Fruit fly (Drosophila melanogaster) whole organism, embryonic: ENCODE measurements around the gene CG34117.

ENCODE experiments used
- B-H1 ChIP-seq: fragments of 200-800 bp; sonication (Bioruptor generic); IDR thresholded peaks from 3 replicates; pipeline ENCODE4 v1.3.6; 2022; ENCODE audit warnings: missing biosample characterization, missing genetic modification characterization
- CG10209 ChIP-seq: fragments of 200-800 bp; sonication (Bioruptor generic); optimal IDR thresholded peaks from 3 replicates; lab custom pipeline; 2017; ENCODE audit warnings: missing biosample characterization, mild to moderate bottlenecking, missing genetic modification characterization, missing genetic modification reagents
- CG11093 ChIP-seq: fragments of 200-800 bp; sonication (Bioruptor generic); IDR thresholded peaks from 3 replicates; pipeline ENCODE4 v1.3.6; 2022; ENCODE audit warnings: missing biosample characterization, missing genetic modification characterization
- CG1233 ChIP-seq: fragments of 200-800 bp; sonication (Bioruptor generic); optimal IDR thresholded peaks from 4 replicates; lab custom pipeline; 2018; ENCODE audit warnings: missing biosample characterization, mild to moderate bottlenecking, missing genetic modification characterization
- CG15479 ChIP-seq: fragments of 200-800 bp; sonication (Bioruptor generic); optimal IDR thresholded peaks from 3 replicates; lab custom pipeline; 2019; ENCODE audit warnings: missing biosample characterization, mild to moderate bottlenecking, missing genetic modification characterization, moderate library complexity
- CG18476 ChIP-seq: fragments of 200-800 bp; sonication (Bioruptor generic); optimal IDR thresholded peaks from 2 replicates; lab custom pipeline; 2016; ENCODE audit warnings: missing biosample characterization, mild to moderate bottlenecking, missing genetic modification characterization
- CG2129 ChIP-seq: fragments of 200-800 bp; sonication (Bioruptor generic); IDR thresholded peaks from 2 replicates; pipeline ENCODE4 v1.3.6; 2022; ENCODE audit warnings: missing biosample characterization, missing genetic modification characterization; ENCODE audit not compliant: partially characterized antibody
- CG2199 ChIP-seq: fragments of 200-800 bp; sonication (Bioruptor generic); IDR thresholded peaks from 3 replicates; pipeline ENCODE4 v1.3.6; 2022; ENCODE audit warnings: missing biosample characterization, missing genetic modification characterization
- CG2202 ChIP-seq: fragments of 200-800 bp; sonication (Bioruptor generic); optimal IDR thresholded peaks from 2 replicates; lab custom pipeline; 2018; ENCODE audit warnings: missing biosample characterization, mild to moderate bottlenecking, missing genetic modification characterization
- CG30431 ChIP-seq: fragments of 200-800 bp; sonication (Bioruptor generic); optimal IDR thresholded peaks from 2 replicates; lab custom pipeline; 2017; ENCODE audit warnings: missing biosample characterization, missing genetic modification characterization
- CG3995 ChIP-seq: fragments of 200-800 bp; sonication (Bioruptor generic); optimal IDR thresholded peaks from 3 replicates; lab custom pipeline; 2016; ENCODE audit warnings: missing biosample characterization, missing genetic modification characterization
- CG4404 ChIP-seq: fragments of 200-800 bp; sonication (Bioruptor generic); IDR thresholded peaks from 2 replicates; pipeline ENCODE4 v1.3.6; 2022; ENCODE audit warnings: missing biosample characterization, missing genetic modification characterization
- CG7963 ChIP-seq: fragments of 200-800 bp; sonication (Bioruptor generic); IDR thresholded peaks from 3 replicates; pipeline ENCODE4 v1.3.6; 2022; ENCODE audit warnings: missing biosample characterization, missing genetic modification characterization; ENCODE audit not compliant: partially characterized antibody
- CG8290 ChIP-seq, 3 experiments: fragments of 200-800 bp; sonication (Bioruptor generic); optimal IDR thresholded peaks; 2 replicates each; lab custom pipeline; 2016 to 2019; ENCODE audit warnings: missing biosample characterization in 3 of 3, missing genetic modification characterization in 3 of 3, mild to moderate bottlenecking in 2 of 3, moderate library complexity in 1 of 3
- CG8478 ChIP-seq: fragments of >200 bp; optimal IDR thresholded peaks from 2 replicates; lab custom pipeline; 2018
- CG9817 ChIP-seq: fragments of 200-800 bp; sonication (Bioruptor generic); optimal IDR thresholded peaks from 2 replicates; lab custom pipeline; 2018; ENCODE audit warnings: missing biosample characterization, mild to moderate bottlenecking, missing genetic modification characterization, moderate library complexity
- Doc2 ChIP-seq: fragments of 200-800 bp; sonication (Bioruptor generic); IDR thresholded peaks from 2 replicates; pipeline ENCODE4 v1.3.6; 2022; ENCODE audit warnings: missing biosample characterization, missing genetic modification characterization
- Dref ChIP-seq: fragments of 200-800 bp; sonication (Bioruptor generic); IDR thresholded peaks from 2 replicates; pipeline ENCODE4 v1.3.6; 2022; ENCODE audit warnings: missing biosample characterization, missing genetic modification characterization
- Fer2 ChIP-seq: fragments of 200-800 bp; sonication (Bioruptor generic); optimal IDR thresholded peaks from 2 replicates; lab custom pipeline; 2018; ENCODE audit warnings: missing biosample characterization, mild to moderate bottlenecking, missing genetic modification characterization, moderate library complexity
- Hand ChIP-seq: fragments of 200-800 bp; sonication (Bioruptor generic); optimal IDR thresholded peaks from 2 replicates; lab custom pipeline; 2017; ENCODE audit warnings: mild to moderate bottlenecking, missing biosample characterization, missing genetic modification reagents, missing genetic modification characterization
- HmgZ ChIP-seq: fragments of 200-800 bp; sonication (Bioruptor generic); optimal IDR thresholded peaks from 2 replicates; lab custom pipeline; 2018; ENCODE audit warnings: missing biosample characterization, mild to moderate bottlenecking, missing genetic modification characterization
- Hmx ChIP-seq: fragments of 200-800 bp; sonication (Bioruptor generic); optimal IDR thresholded peaks from 2 replicates; lab custom pipeline; 2016; ENCODE audit warnings: missing biosample characterization, missing genetic modification characterization
- Hsf ChIP-seq: fragments of 200-800 bp; sonication (Bioruptor generic); optimal IDR thresholded peaks from 3 replicates; lab custom pipeline; 2016; ENCODE audit warnings: missing biosample characterization, missing genetic modification characterization
- Lpt ChIP-seq: fragments of >200 bp; optimal IDR thresholded peaks from 2 replicates; lab custom pipeline; 2018; ENCODE audit warnings: missing biosample characterization, missing genetic modification characterization
- NC2β ChIP-seq: fragments of 200-800 bp; sonication (Bioruptor generic); optimal IDR thresholded peaks from 2 replicates; lab custom pipeline; 2016; ENCODE audit warnings: missing biosample characterization, missing genetic modification characterization
- NK7.1 ChIP-seq: fragments of 200-800 bp; sonication (Bioruptor generic); optimal IDR thresholded peaks from 3 replicates; lab custom pipeline; 2016; ENCODE audit warnings: missing biosample characterization, missing genetic modification characterization
- Neu2 ChIP-seq: fragments of 200-800 bp; sonication (Bioruptor generic); optimal IDR thresholded peaks from 3 replicates; lab custom pipeline; 2016; ENCODE audit warnings: missing biosample characterization, missing genetic modification characterization, borderline replicate concordance
- Optix ChIP-seq: fragments of 200-800 bp; sonication (Bioruptor generic); IDR thresholded peaks from 3 replicates; pipeline ENCODE4 v1.3.6; 2022; ENCODE audit warnings: missing biosample characterization, missing genetic modification characterization
- Sry-β ChIP-seq: fragments of 200-800 bp; sonication (Bioruptor generic); optimal IDR thresholded peaks from 2 replicates; lab custom pipeline; 2018; ENCODE audit warnings: missing biosample characterization, mild to moderate bottlenecking, missing genetic modification characterization, moderate library complexity
- Trl ChIP-seq, 3 experiments: fragments of >200 bp in 2 of 3; fragments of 200-800 bp in 1 of 3; sonication (Bioruptor generic) in 1 of 3; optimal IDR thresholded peaks; 2 replicates in 1 of 3; 3 replicates in 2 of 3; lab custom pipeline; 2016 to 2017; ENCODE audit warnings: missing biosample characterization in 1 of 3, missing genetic modification characterization in 1 of 3
- Xbp1 ChIP-seq: fragments of 200-800 bp; sonication (Bioruptor generic); optimal IDR thresholded peaks from 3 replicates; lab custom pipeline; 2016; ENCODE audit warnings: missing biosample characterization, mild to moderate bottlenecking, missing genetic modification characterization
- ap ChIP-seq: fragments of 200-800 bp; sonication (Bioruptor generic); IDR thresholded peaks from 2 replicates; pipeline ENCODE4 v1.3.6; 2022; ENCODE audit warnings: missing biosample characterization, missing genetic modification characterization
- chn ChIP-seq: fragments of 200-800 bp; sonication (Bioruptor generic); optimal IDR thresholded peaks from 2 replicates; lab custom pipeline; 2016; ENCODE audit warnings: missing biosample characterization, missing genetic modification characterization
- croc ChIP-seq: fragments of 200-800 bp; sonication (Bioruptor generic); conservative IDR thresholded peaks from 3 replicates; pipeline ENCODE4 v1.3.6; 2022; ENCODE audit warnings: missing biosample characterization, missing genetic modification characterization
- da ChIP-seq: fragments of 200-800 bp; sonication (Bioruptor generic); optimal IDR thresholded peaks from 2 replicates; lab custom pipeline; 2016; ENCODE audit warnings: missing biosample characterization, missing genetic modification characterization
- ewg ChIP-seq: fragments of 200-800 bp; sonication (Bioruptor generic); optimal IDR thresholded peaks from 3 replicates; lab custom pipeline; 2017; ENCODE audit warnings: mild to moderate bottlenecking, missing biosample characterization, missing genetic modification reagents, missing genetic modification characterization
- fu2 ChIP-seq: fragments of 200-800 bp; sonication (Bioruptor generic); optimal IDR thresholded peaks from 2 replicates; lab custom pipeline; 2016; ENCODE audit warnings: missing biosample characterization, missing genetic modification characterization
- ham ChIP-seq: fragments of 200-800 bp; sonication (Bioruptor generic); IDR thresholded peaks from 2 replicates; pipeline ENCODE4 v1.3.6; 2022; ENCODE audit warnings: missing biosample characterization, missing genetic modification characterization
- ken ChIP-seq: fragments of 200-800 bp; sonication (Bioruptor generic); IDR thresholded peaks from 3 replicates; pipeline ENCODE4 v1.3.6; 2022; ENCODE audit warnings: missing biosample characterization, missing genetic modification characterization
- lbe ChIP-seq: fragments of 200-800 bp; sonication (Bioruptor generic); optimal IDR thresholded peaks from 2 replicates; lab custom pipeline; 2016; ENCODE audit warnings: missing biosample characterization, mild to moderate bottlenecking, missing genetic modification characterization
- mam ChIP-seq: fragments of 200-800 bp; sonication (Bioruptor generic); optimal IDR thresholded peaks from 3 replicates; lab custom pipeline; 2016; ENCODE audit warnings: missing biosample characterization, missing genetic modification characterization
- nerfin-1 ChIP-seq: fragments of 200-800 bp; sonication (Bioruptor generic); optimal IDR thresholded peaks from 3 replicates; lab custom pipeline; 2019; ENCODE audit warnings: missing biosample characterization, mild to moderate bottlenecking, missing genetic modification characterization, moderate library complexity
- oc ChIP-seq: fragments of 200-800 bp; sonication (Bioruptor generic); optimal IDR thresholded peaks from 2 replicates; lab custom pipeline; 2018; ENCODE audit warnings: missing biosample characterization, mild to moderate bottlenecking, missing genetic modification characterization, moderate library complexity
- psq ChIP-seq: fragments of 200-800 bp; sonication (Bioruptor generic); optimal IDR thresholded peaks from 2 replicates; lab custom pipeline; 2017; ENCODE audit warnings: missing biosample characterization, missing genetic modification characterization
- ranshi ChIP-seq: fragments of 200-800 bp; sonication (Bioruptor generic); IDR thresholded peaks from 2 replicates; pipeline ENCODE4 v1.3.6; 2022; ENCODE audit warnings: missing biosample characterization, missing genetic modification characterization
- sima ChIP-seq: fragments of 200-800 bp; sonication (Bioruptor generic); optimal IDR thresholded peaks from 2 replicates; lab custom pipeline; 2016; ENCODE audit warnings: missing biosample characterization, missing genetic modification characterization
- sna ChIP-seq: fragments of 200-800 bp; sonication (Bioruptor generic); IDR thresholded peaks from 2 replicates; pipeline ENCODE4 v1.3.6; 2022; ENCODE audit warnings: missing biosample characterization, missing genetic modification characterization; ENCODE audit not compliant: partially characterized antibody
- sob ChIP-seq: fragments of 200-800 bp; sonication (Bioruptor generic); IDR thresholded peaks from 2 replicates; pipeline ENCODE4 v1.3.6; 2022; ENCODE audit warnings: missing biosample characterization, missing genetic modification characterization
- trem ChIP-seq: fragments of 200-800 bp; optimal IDR thresholded peaks from 3 replicates; lab custom pipeline; 2019; ENCODE audit warnings: missing biosample characterization, mild to moderate bottlenecking, missing genetic modification characterization, moderate library complexity

The CG34117 gene

dm6 chr3R:9351415-9352379, 48.2 kb downstream of the CG34117 start (continued):
- no peak for TF ChIP-seq da (GFP tag; lab: Kevin White, UChicago)
- no peak for TF ChIP-seq croc (GFP tag; lab: Robert Waterston, UW)
- TF ChIP-seq Hsf: peak; percentile 65
- TF ChIP-seq CG4404 (GFP tag; lab: Robert Waterston, UW): no peak
- TF ChIP-seq Lpt (GFP tag; lab: Kevin White, UChicago): no peak
- no peak for TF ChIP-seq CG8478 (lab: Kevin White, UChicago)
- TF ChIP-seq nerfin-1 (tag; lab: Kevin White, UChicago): no peak
- TF ChIP-seq NK7.1 (GFP tag; lab: Kevin White, UChicago): peak; percentile 53
- no peak for TF ChIP-seq B-H1
- peak; percentile 74 for TF ChIP-seq CG10209 (GFP tag; lab: Kevin White, UChicago)
- peak; percentile 4 for TF ChIP-seq sima
- no peak for TF ChIP-seq CG2129 (GFP tag; lab: Robert Waterston, UW)
- peak; percentile 52 for TF ChIP-seq CG1233 (GFP tag; lab: Kevin White, UChicago)
- no peak for TF ChIP-seq psq (GFP tag; lab: Kevin White, UChicago)
- no peak for TF ChIP-seq CG8290 (GFP tag; optimal IDR thresholded peaks at IDR 0.05; lab: Kevin White, UChicago)
- peak in 1 of 2 experiments; percentile 22 for TF ChIP-seq CG8290 (tag; optimal IDR thresholded peaks at IDR 0.05; lab: Kevin White, UChicago)
- TF ChIP-seq chn: peak; percentile 38
- TF ChIP-seq Optix: no peak
- no peak for TF ChIP-seq CG11093 (GFP tag; lab: Robert Waterston, UW)
- TF ChIP-seq ewg (GFP tag; lab: Kevin White, UChicago): peak; percentile 19
- no peak for TF ChIP-seq trem (tag; lab: Kevin White, UChicago)
- no peak for TF ChIP-seq Neu2
- no peak for TF ChIP-seq sob (GFP tag; lab: Robert Waterston, UW)
- peak; percentile 55 for TF ChIP-seq Hand
- TF ChIP-seq CG2199: no peak
- TF ChIP-seq CG2202: no peak
- no peak for TF ChIP-seq Doc2 (GFP tag; lab: Robert Waterston, UW)
- TF ChIP-seq Xbp1 (GFP tag; lab: Kevin White, UChicago): peak; percentile 71
- peak; percentile 62 for TF ChIP-seq fu2 (GFP tag; lab: Kevin White, UChicago)
- TF ChIP-seq CG30431 (GFP tag; lab: Kevin White, UChicago): no peak
- no peak for TF ChIP-seq Sry-β (GFP tag; lab: Kevin White, UChicago)
- TF ChIP-seq sna: no peak
- no peak for TF ChIP-seq Dref (GFP tag; lab: Robert Waterston, UW)
- no peak for TF ChIP-seq ken (GFP tag; lab: Robert Waterston, UW)
- TF ChIP-seq Trl (optimal IDR thresholded peaks at IDR 0.05; lab: Kevin White, UChicago): no peak
- TF ChIP-seq Trl (GFP tag; optimal IDR thresholded peaks at IDR 0.05; lab: Kevin White, UChicago): peak; percentile 8
- TF ChIP-seq lbe: no peak
- TF ChIP-seq NC2β: peak; percentile 19
- peak; percentile 49 for TF ChIP-seq CG9817
- TF ChIP-seq oc (tag; lab: Kevin White, UChicago): no peak
- peak; percentile 14 for TF ChIP-seq CG15479 (GFP tag; lab: Kevin White, UChicago)
- TF ChIP-seq CG18476 (GFP tag; lab: Kevin White, UChicago): peak; percentile 54
- no peak for TF ChIP-seq ranshi
- no peak for TF ChIP-seq Hmx (GFP tag; lab: Kevin White, UChicago)
- no peak for TF ChIP-seq ham
- TF ChIP-seq mam (GFP tag; lab: Kevin White, UChicago): peak; percentile 70
- TF ChIP-seq CG7963 (GFP tag; lab: Robert Waterston, UW): no peak
- no peak for TF ChIP-seq ap (GFP tag; lab: Robert Waterston, UW)
- peak; percentile 59 for TF ChIP-seq HmgZ (tag; lab: Kevin White, UChicago)
- peak; percentile 19 for TF ChIP-seq CG3995 (GFP tag; lab: Kevin White, UChicago)
- no peak for TF ChIP-seq Fer2 (tag; lab: Kevin White, UChicago)
